Fruit fly (Drosophila melanogaster) whole organism, embryonic: ENCODE measurements around the gene Patr-1.
A peak's percentile ranks its signal among the peaks of the same experiment; 100 is the strongest.

Experiments
- Bdp1 ChIP-seq: fragments of 200-800 bp; sonication (Bioruptor generic); optimal IDR thresholded peaks from 3 replicates; lab custom pipeline; 2016; ENCODE audit warnings: missing biosample characterization, missing genetic modification characterization
- C15 ChIP-seq: fragments of 200-800 bp; sonication (Bioruptor generic); IDR thresholded peaks from 3 replicates; pipeline ENCODE4 v1.3.6; 2022; ENCODE audit warnings: missing biosample characterization, missing genetic modification characterization
- CG15073 ChIP-seq: fragments of 200-800 bp; sonication (Bioruptor generic); optimal IDR thresholded peaks from 2 replicates; lab custom pipeline; 2016; ENCODE audit warnings: missing biosample characterization, missing genetic modification characterization
- CG16779 ChIP-seq: fragments of 200-800 bp; sonication (Bioruptor generic); IDR thresholded peaks from 2 replicates; pipeline ENCODE4 v1.3.6; 2022; ENCODE audit warnings: missing biosample characterization, missing genetic modification characterization
- CG17359 ChIP-seq: fragments of 200-800 bp; sonication (Bioruptor generic); optimal IDR thresholded peaks from 3 replicates; lab custom pipeline; 2018; ENCODE audit warnings: missing biosample characterization, mild to moderate bottlenecking, missing genetic modification characterization, moderate library complexity
- CG3163 ChIP-seq: fragments of 200-800 bp; sonication (Bioruptor generic); optimal IDR thresholded peaks from 3 replicates; lab custom pipeline; 2016; ENCODE audit warnings: missing biosample characterization, missing genetic modification characterization
- CG3281 ChIP-seq: fragments of 200-800 bp; sonication (Bioruptor generic); optimal IDR thresholded peaks from 3 replicates; lab custom pipeline; 2017; ENCODE audit warnings: missing biosample characterization, mild to moderate bottlenecking, missing genetic modification characterization
- CG6272 ChIP-seq: fragments of 200-800 bp; sonication (Bioruptor generic); IDR thresholded peaks from 2 replicates; pipeline ENCODE4 v1.3.6; 2022; ENCODE audit warnings: missing biosample characterization, missing genetic modification characterization
- CG6654 ChIP-seq: fragments of 200-800 bp; sonication (Bioruptor generic); optimal IDR thresholded peaks from 2 replicates; lab custom pipeline; 2017; ENCODE audit warnings: missing biosample characterization, mild to moderate bottlenecking, missing genetic modification characterization
- CG7271 ChIP-seq: fragments of 200-800 bp; sonication (Bioruptor generic); optimal IDR thresholded peaks from 2 replicates; lab custom pipeline; 2018; ENCODE audit warnings: missing biosample characterization, mild to moderate bottlenecking, missing genetic modification characterization, moderate library complexity
- CG7357 ChIP-seq: fragments of 200-800 bp; sonication (Bioruptor generic); IDR thresholded peaks from 3 replicates; pipeline ENCODE4 v1.3.6; 2022; ENCODE audit warnings: missing biosample characterization, missing genetic modification characterization
- CG8388 ChIP-seq: fragments of 200-800 bp; sonication (Bioruptor generic); optimal IDR thresholded peaks from 2 replicates; lab custom pipeline; 2019; ENCODE audit warnings: missing biosample characterization, mild to moderate bottlenecking, missing genetic modification characterization, moderate library complexity
- CG9437 ChIP-seq: fragments of 200-800 bp; sonication (Bioruptor generic); optimal IDR thresholded peaks from 2 replicates; lab custom pipeline; 2018; ENCODE audit warnings: missing biosample characterization, mild to moderate bottlenecking, missing genetic modification characterization
- CHES-1-like ChIP-seq: fragments of 200-800 bp; sonication (Bioruptor generic); optimal IDR thresholded peaks from 2 replicates; lab custom pipeline; 2016; ENCODE audit warnings: missing biosample characterization, missing genetic modification characterization
- Camta ChIP-seq: fragments of 200-800 bp; sonication (Bioruptor generic); optimal IDR thresholded peaks from 2 replicates; lab custom pipeline; 2016; ENCODE audit warnings: missing biosample characterization, missing genetic modification characterization
- Chrac-16 ChIP-seq: fragments of 200-800 bp; sonication (Bioruptor generic); optimal IDR thresholded peaks from 3 replicates; lab custom pipeline; 2016; ENCODE audit warnings: missing biosample characterization, missing genetic modification characterization
- Dip3 ChIP-seq: fragments of 200-800 bp; sonication (Bioruptor generic); optimal IDR thresholded peaks from 3 replicates; lab custom pipeline; 2016; ENCODE audit warnings: missing biosample characterization, missing genetic modification characterization
- Dp ChIP-seq: fragments of 200-800 bp; sonication (Bioruptor generic); optimal IDR thresholded peaks from 2 replicates; lab custom pipeline; 2018; ENCODE audit warnings: missing biosample characterization, mild to moderate bottlenecking, missing genetic modification characterization, moderate library complexity
- E2f1 ChIP-seq: fragments of 200-800 bp; sonication (Bioruptor generic); IDR thresholded peaks from 2 replicates; pipeline ENCODE4 v1.3.6; 2022; ENCODE audit warnings: missing biosample characterization, missing genetic modification characterization
- E2f2 ChIP-seq: fragments of 200-800 bp; sonication (Bioruptor generic); IDR thresholded peaks from 2 replicates; pipeline ENCODE4 v1.3.6; 2022; ENCODE audit warnings: missing biosample characterization, missing genetic modification characterization
- Ets97D ChIP-seq: fragments of 200-800 bp; sonication (Bioruptor generic); optimal IDR thresholded peaks from 3 replicates; lab custom pipeline; 2016; ENCODE audit warnings: missing biosample characterization, missing genetic modification characterization
- Fer2 ChIP-seq: fragments of 200-800 bp; sonication (Bioruptor generic); optimal IDR thresholded peaks from 2 replicates; lab custom pipeline; 2018; ENCODE audit warnings: missing biosample characterization, mild to moderate bottlenecking, missing genetic modification characterization, moderate library complexity
- Hey ChIP-seq: fragments of 200-800 bp; sonication (Bioruptor generic); optimal IDR thresholded peaks from 3 replicates; lab custom pipeline; 2018; ENCODE audit warnings: missing biosample characterization, mild to moderate bottlenecking, missing genetic modification characterization
- Nf-YA ChIP-seq: fragments of 200-800 bp; sonication (Bioruptor generic); IDR thresholded peaks from 2 replicates; pipeline ENCODE4 v1.3.6; 2022; ENCODE audit warnings: missing biosample characterization, missing genetic modification characterization
- Taf1 ChIP-seq: fragments of 200-800 bp; sonication (Bioruptor generic); IDR thresholded peaks from 2 replicates; pipeline ENCODE4 v1.3.6; 2022; ENCODE audit warnings: missing biosample characterization, missing genetic modification characterization
- aop ChIP-seq: fragments of 200-800 bp; sonication (Bioruptor generic); IDR thresholded peaks from 2 replicates; pipeline ENCODE4 v1.3.6; 2022; ENCODE audit warnings: missing biosample characterization, missing genetic modification characterization
- ash1 ChIP-seq: fragments of 200-800 bp; sonication (Bioruptor generic); optimal IDR thresholded peaks from 2 replicates; lab custom pipeline; 2018; ENCODE audit warnings: missing biosample characterization, mild to moderate bottlenecking, missing genetic modification characterization
- bcd ChIP-seq: fragments of 200-800 bp; sonication (Bioruptor generic); optimal IDR thresholded peaks from 2 replicates; lab custom pipeline; 2017; ENCODE audit warnings: missing biosample characterization, mild to moderate bottlenecking, missing genetic modification characterization
- br ChIP-seq: fragments of >200 bp; optimal IDR thresholded peaks from 2 replicates; lab custom pipeline; 2017
- btn ChIP-seq: fragments of 200-800 bp; sonication (Bioruptor generic); optimal IDR thresholded peaks from 2 replicates; lab custom pipeline; 2016; ENCODE audit warnings: missing biosample characterization, missing genetic modification characterization
- cas ChIP-seq: fragments of 200-800 bp; sonication (Bioruptor generic); IDR thresholded peaks from 2 replicates; pipeline ENCODE4 v1.3.6; 2022; ENCODE audit warnings: missing biosample characterization, missing genetic modification characterization
- crp ChIP-seq, 2 experiments: fragments of 200-800 bp; sonication (Bioruptor generic); optimal IDR thresholded peaks; 2 replicates in 1 of 2; 3 replicates in 1 of 2; lab custom pipeline; 2017; ENCODE audit warnings: missing biosample characterization in 2 of 2, missing genetic modification characterization in 2 of 2, mild to moderate bottlenecking in 1 of 2, moderate library complexity in 1 of 2
- cwo ChIP-seq: fragments of 200-800 bp; sonication (Bioruptor generic); optimal IDR thresholded peaks from 3 replicates; lab custom pipeline; 2017; ENCODE audit warnings: missing biosample characterization, missing genetic modification characterization, mild to moderate bottlenecking, moderate library complexity, missing genetic modification reagents
- dysf ChIP-seq: fragments of 200-800 bp; sonication (Bioruptor generic); IDR thresholded peaks from 3 replicates; pipeline ENCODE4 v1.3.6; 2022; ENCODE audit warnings: missing biosample characterization, missing genetic modification characterization
- exex ChIP-seq: fragments of 200-800 bp; sonication (Bioruptor generic); optimal IDR thresholded peaks from 4 replicates; lab custom pipeline; 2018; ENCODE audit warnings: missing biosample characterization, mild to moderate bottlenecking, missing genetic modification characterization, moderate library complexity
- fd96Cb ChIP-seq: fragments of 200-800 bp; sonication (Bioruptor generic); optimal IDR thresholded peaks from 2 replicates; lab custom pipeline; 2018; ENCODE audit warnings: missing biosample characterization, mild to moderate bottlenecking, missing genetic modification characterization, moderate library complexity
- grn ChIP-seq: fragments of 200-800 bp; sonication (Bioruptor generic); optimal IDR thresholded peaks from 3 replicates; lab custom pipeline; 2017; ENCODE audit warnings: missing biosample characterization, missing genetic modification characterization
- klu ChIP-seq: fragments of 200-800 bp; sonication (Bioruptor generic); IDR thresholded peaks from 2 replicates; pipeline ENCODE4 v1.3.6; 2022; ENCODE audit warnings: missing biosample characterization, missing genetic modification characterization
- kni ChIP-seq: fragments of 200-800 bp; sonication (Bioruptor generic); optimal IDR thresholded peaks from 3 replicates; lab custom pipeline; 2017; ENCODE audit warnings: mild to moderate bottlenecking, missing biosample characterization, missing genetic modification reagents, missing genetic modification characterization
- lilli ChIP-seq: fragments of 200-800 bp; sonication (Bioruptor generic); optimal IDR thresholded peaks from 3 replicates; lab custom pipeline; 2016; ENCODE audit warnings: missing biosample characterization, missing genetic modification characterization
- nerfin-2 ChIP-seq: fragments of 200-800 bp; sonication (Bioruptor generic); IDR thresholded peaks from 2 replicates; pipeline ENCODE4 v1.3.6; 2022; ENCODE audit warnings: missing biosample characterization, missing genetic modification characterization; ENCODE audit not compliant: partially characterized antibody
- nmo ChIP-seq: fragments of 200-800 bp; sonication (Bioruptor generic); optimal IDR thresholded peaks from 2 replicates; lab custom pipeline; 2018; ENCODE audit warnings: missing biosample characterization, mild to moderate bottlenecking, missing genetic modification characterization, moderate library complexity
- pan ChIP-seq, 4 experiments: fragments of >200 bp in 3 of 4; fragments of 200-800 bp in 1 of 4; sonication (Bioruptor generic) in 1 of 4; optimal IDR thresholded peaks in 3 of 4; IDR thresholded peaks in 1 of 4; 2 replicates each; pipeline versions ENCODE4 v1.3.6 to Lab custom; 2017 to 2022; ENCODE audit warnings: missing biosample characterization in 2 of 4, missing genetic modification characterization in 2 of 4, mixed read lengths in 1 of 4
- pho ChIP-seq: fragments of 200-800 bp; sonication (Bioruptor generic); optimal IDR thresholded peaks from 2 replicates; lab custom pipeline; 2016; ENCODE audit warnings: missing biosample characterization, missing genetic modification characterization
- psq ChIP-seq: fragments of 200-800 bp; sonication (Bioruptor generic); optimal IDR thresholded peaks from 2 replicates; lab custom pipeline; 2017; ENCODE audit warnings: missing biosample characterization, missing genetic modification characterization
- repo ChIP-seq: fragments of 200-800 bp; sonication (Bioruptor generic); optimal IDR thresholded peaks from 2 replicates; lab custom pipeline; 2016; ENCODE audit warnings: missing biosample characterization, missing genetic modification characterization
- slbo ChIP-seq: fragments of 200-800 bp; sonication (Bioruptor generic); IDR thresholded peaks from 2 replicates; pipeline ENCODE4 v1.3.6; 2022; ENCODE audit warnings: missing biosample characterization, missing genetic modification characterization
- so ChIP-seq: fragments of 200-800 bp; sonication (Bioruptor generic); IDR thresholded peaks from 3 replicates; pipeline ENCODE4 v1.3.6; 2022; ENCODE audit warnings: missing biosample characterization, missing genetic modification characterization
- stwl ChIP-seq: fragments of 200-800 bp; sonication (Bioruptor generic); optimal IDR thresholded peaks from 3 replicates; lab custom pipeline; 2018; ENCODE audit warnings: missing biosample characterization, mild to moderate bottlenecking, missing genetic modification characterization, moderate library complexity
- zen ChIP-seq: fragments of 200-800 bp; sonication (Bioruptor generic); optimal IDR thresholded peaks from 3 replicates; lab custom pipeline; 2018; ENCODE audit warnings: missing biosample characterization, mild to moderate bottlenecking, missing genetic modification characterization, moderate library complexity

Gene Patr-1

dm6 chr3R:17056183-17056904, 13.0 kb downstream of the Patr-1 start:
- TF ChIP-seq CG17359 (no peak), CG15073 (no peak), dysf (GFP tag; lab: Robert Waterston, UW) (no peak; the same call in 2 of the 3 replicates), pan (optimal IDR thresholded peaks at IDR 0.05; lab: Kevin White, UChicago) (no peak), pan (GFP tag; optimal IDR thresholded peaks at IDR 0.05 in 1 of 2, IDR thresholded peaks at IDR 0.05 in 1 of 2) (peak in 1 of 2 experiments; percentile 6), E2f1 (peak; percentile 15; the same call in 1 of the 2 replicates), Hey (tag; lab: Kevin White, UChicago) (peak; percentile 71), so (GFP tag; lab: Robert Waterston, UW) (0 out of 3 replicates have a peak, but pooled peaks have one; percentile 68), CHES-1-like (GFP tag; lab: Kevin White, UChicago) (peak; percentile 37), C15 (no peak), br (no peak), aop (GFP tag; lab: Robert Waterston, UW) (no peak), ash1 (GFP tag; lab: Kevin White, UChicago) (peak; percentile 32), E2f2 (GFP tag; lab: Robert Waterston, UW) (peak; percentile 33; the same call in 1 of the 2 replicates), btn (GFP tag; lab: Kevin White, UChicago) (no peak), pho (GFP tag; lab: Kevin White, UChicago) (no peak), exex (tag; lab: Kevin White, UChicago) (peak; percentile 57), CG6272 (GFP tag; lab: Robert Waterston, UW) (no peak), cas (GFP tag; lab: Robert Waterston, UW) (no peak), Camta (GFP tag; lab: Kevin White, UChicago) (no peak), Bdp1 (GFP tag; lab: Kevin White, UChicago) (peak; percentile 17), repo (GFP tag; lab: Kevin White, UChicago) (no peak), Fer2 (tag; lab: Kevin White, UChicago) (no peak), slbo (peak; percentile 13; the same call in 1 of the 2 replicates), psq (GFP tag; lab: Kevin White, UChicago) (no peak), CG3163 (GFP tag; lab: Kevin White, UChicago) (peak; percentile 31), CG9437 (GFP tag; lab: Kevin White, UChicago) (no peak), CG7357 (GFP tag; lab: Robert Waterston, UW) (no peak), Dip3 (GFP tag; lab: Kevin White, UChicago) (peak; percentile 18), CG7271 (no peak), nerfin-2 (GFP tag; lab: Robert Waterston, UW) (peak; percentile 25; the same call in 1 of the 2 replicates), Taf1 (GFP tag; lab: Robert Waterston, UW) (no peak), Nf-YA (GFP tag; lab: Robert Waterston, UW) (no peak), Ets97D (no peak), Chrac-16 (no peak), crp (GFP tag; optimal IDR thresholded peaks at IDR 0.05; lab: Kevin White, UChicago) (peak in 1 of 2 experiments; percentile 67), kni (GFP tag; lab: Kevin White, UChicago) (peak; percentile 99), zen (tag; lab: Kevin White, UChicago) (peak; percentile 81), CG6654 (GFP tag; lab: Kevin White, UChicago) (no peak), CG8388 (GFP tag; lab: Kevin White, UChicago) (peak; percentile 5), lilli (GFP tag; lab: Kevin White, UChicago) (peak; percentile 23), fd96Cb (tag; lab: Kevin White, UChicago) (no peak), grn (no peak), stwl (tag; lab: Kevin White, UChicago) (no peak), cwo (GFP tag; lab: Kevin White, UChicago) (peak; percentile 81), CG3281 (no peak), nmo (GFP tag; lab: Kevin White, UChicago) (peak; percentile 51), bcd (GFP tag; lab: Kevin White, UChicago) (no peak), CG16779 (GFP tag; lab: Robert Waterston, UW) (no peak), klu (GFP tag; lab: Robert Waterston, UW) (no peak), Dp (GFP tag; lab: Kevin White, UChicago) (peak; percentile 8)
